Worm (Caenorhabditis elegans) whole organism, L4/young adult: ENCODE data around the gene ssup-72.

Source experiments
- W03F9.2 ChIP-seq: fragments of 150-350 bp; optimal IDR thresholded peaks from 2 replicates; lab custom pipeline; 2014; ENCODE audit warnings: missing biosample characterization, missing genetic modification characterization
- dao-5 ChIP-seq: sonication (generic microtip); optimal IDR thresholded peaks from 2 replicates; lab custom pipeline; 2016; ENCODE audit warnings: missing genotype, missing genetic modification characterization, moderate library complexity, missing compliant biosample characterization
- him-1 ChIP-seq: sonication (generic microtip); optimal IDR thresholded peaks from 2 replicates; lab custom pipeline; 2016; ENCODE audit warnings: missing genotype, missing genetic modification reagents, missing genetic modification characterization, missing compliant biosample characterization

DNA sequence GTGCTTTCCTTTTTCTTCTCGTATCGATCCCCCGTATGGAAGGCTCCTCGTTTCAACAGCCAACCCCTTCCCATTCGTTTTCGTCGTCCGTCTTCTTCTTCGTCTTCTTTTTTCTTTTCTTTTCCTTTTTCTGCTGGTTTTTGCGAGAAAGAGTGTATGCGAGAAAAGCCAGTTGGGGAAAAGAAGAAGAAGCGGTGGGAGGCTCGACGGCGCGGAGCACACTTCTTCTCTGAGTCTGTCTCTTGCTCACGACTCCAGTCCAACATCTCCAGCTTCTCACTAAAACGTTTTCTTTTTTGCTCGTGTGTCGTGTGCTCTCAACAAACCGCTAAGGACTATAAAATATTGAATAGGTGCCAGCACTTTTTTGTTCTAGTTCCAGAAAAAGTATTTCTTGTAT lies 32.1 kb downstream of the ssup-72 start:
- peak; percentile 80 for TF ChIP-seq him-1 (tag; lab: Kevin White, UChicago)
- no peak for TF ChIP-seq W03F9.2 (tag; lab: Kevin White, UChicago)
- no peak for TF ChIP-seq dao-5 (tag; lab: Kevin White, UChicago)
